Worm (Caenorhabditis elegans) whole organism, midembryonic: ENCODE measurements around the gene smi-1.

Experiments used
- T22C8.4 ChIP-seq: fragments of 200-800 bp; sonication (Bioruptor generic); IDR thresholded peaks from 2 replicates; pipeline ENCODE4 v1.3.6; 2022; ENCODE audit warnings: missing genetic modification characterization, missing compliant biosample characterization
- cog-1 ChIP-seq: sonication (generic microtip); optimal IDR thresholded peaks from 2 replicates; lab custom pipeline; 2016; ENCODE audit warnings: missing genetic modification characterization, missing compliant biosample characterization
- flt-1 ChIP-seq: fragments of 200-800 bp; sonication (Bioruptor generic); IDR thresholded peaks from 2 replicates; pipeline ENCODE4 v1.3.6; 2022; ENCODE audit warnings: missing genetic modification characterization, missing compliant biosample characterization
- klf-2 ChIP-seq: fragments of 200-800 bp; sonication (Bioruptor generic); conservative IDR thresholded peaks from 2 replicates; pipeline ENCODE4 v1.3.6; 2022; ENCODE audit warnings: missing genetic modification reagents, missing genetic modification characterization, missing compliant biosample characterization
- med-1 ChIP-seq: sonication (generic microtip); optimal IDR thresholded peaks from 2 replicates; lab custom pipeline; 2017; ENCODE audit warnings: missing genetic modification characterization, mild to moderate bottlenecking, missing compliant biosample characterization, antibody characterized with exemption, missing genetic modification reagents; ENCODE audit not compliant: insufficient read depth
- ref-1 ChIP-seq: fragments of 200-800 bp; sonication (Bioruptor generic); conservative IDR thresholded peaks from 2 replicates; pipeline ENCODE4 v1.3.6; 2022; ENCODE audit warnings: missing genetic modification reagents, missing genetic modification characterization, missing compliant biosample characterization
- tab-1 ChIP-seq: fragments of 200-800 bp; sonication (Bioruptor generic); IDR thresholded peaks from 2 replicates; pipeline ENCODE4 v1.3.6; 2022; ENCODE audit warnings: missing genetic modification characterization, missing compliant biosample characterization
- ztf-23 ChIP-seq: fragments of 200-800 bp; sonication (Bioruptor generic); IDR thresholded peaks from 2 replicates; pipeline ENCODE4 v1.3.6; 2022; ENCODE audit warnings: missing genetic modification reagents, missing genetic modification characterization, missing compliant biosample characterization
- ztf-29 ChIP-seq: fragments of 200-800 bp; sonication (Bioruptor generic); IDR thresholded peaks from 2 replicates; pipeline ENCODE4 v1.3.6; 2022; ENCODE audit warnings: missing genetic modification reagents, missing genetic modification characterization, missing compliant biosample characterization

Gene smi-1

DNA sequence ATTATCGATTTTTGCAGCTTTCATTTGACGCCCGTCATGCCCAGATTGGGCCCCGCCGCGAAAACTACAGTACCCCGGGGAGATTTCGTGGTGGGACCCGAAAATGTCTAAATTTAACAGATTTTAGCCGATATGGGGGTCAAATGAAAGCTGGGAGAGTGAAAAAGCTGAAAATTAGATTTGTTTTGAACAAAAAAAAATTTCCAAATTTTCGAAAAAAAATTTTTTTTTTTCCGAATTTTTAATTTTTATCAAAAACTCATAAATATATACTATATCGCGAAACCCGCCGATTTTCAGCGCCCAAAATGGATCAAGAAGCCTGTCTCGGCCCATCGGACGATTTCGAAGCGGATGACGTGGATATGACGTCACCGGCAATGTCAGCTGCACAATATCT, at the start of gene smi-1:
Gene smi-1 (plus strand): TSS at position 301 of the 400 bp plus-strand sequence.
- TF ChIP-seq tab-1 (GFP tag; lab: Robert Waterston, UW), result no peak
- TF ChIP-seq ztf-23 (GFP tag; lab: Robert Waterston, UW), result no peak
- no peak for TF ChIP-seq klf-2 (GFP tag; lab: Robert Waterston, UW)
- TF ChIP-seq ref-1 (GFP tag; lab: Robert Waterston, UW), result no peak
- no peak for TF ChIP-seq ztf-29 (GFP tag; lab: Robert Waterston, UW)
- no peak for TF ChIP-seq flt-1 (GFP tag; lab: Robert Waterston, UW)
- no peak for TF ChIP-seq med-1 (GFP tag; lab: Kevin White, UChicago)
- no peak for TF ChIP-seq cog-1 (tag; lab: Kevin White, UChicago)

- TF ChIP-seq ztf-23 (GFP tag; lab: Robert Waterston, UW) (no peak), ref-1 (GFP tag; lab: Robert Waterston, UW) (no peak), klf-2 (GFP tag; lab: Robert Waterston, UW) (no peak), flt-1 (GFP tag; lab: Robert Waterston, UW) (no peak), T22C8.4 (GFP tag; lab: Robert Waterston, UW) (no peak), med-1 (GFP tag; lab: Kevin White, UChicago) (no peak), ztf-29 (GFP tag; lab: Robert Waterston, UW) (no peak)
These were observed 47.1 kb upstream of the smi-1 start for ce11 chrIII:1831104-1831503.

ce11 chrIII:1832453-1832852, 45.7 kb upstream of the smi-1 start:
- TF ChIP-seq ztf-23 (GFP tag; lab: Robert Waterston, UW), result no peak
- no peak for TF ChIP-seq ref-1 (GFP tag; lab: Robert Waterston, UW)
- TF ChIP-seq flt-1 (GFP tag; lab: Robert Waterston, UW), result no peak
- no peak for TF ChIP-seq cog-1 (tag; lab: Kevin White, UChicago)
- TF ChIP-seq klf-2 (GFP tag; lab: Robert Waterston, UW), result no peak
- no peak for TF ChIP-seq ztf-29 (GFP tag; lab: Robert Waterston, UW)
- TF ChIP-seq tab-1 (GFP tag; lab: Robert Waterston, UW), result no peak
- TF ChIP-seq T22C8.4 (GFP tag; lab: Robert Waterston, UW), result no peak
- TF ChIP-seq med-1 (GFP tag; lab: Kevin White, UChicago), result no peak

- TF ChIP-seq T22C8.4 (GFP tag; lab: Robert Waterston, UW) (peak; percentile 84; the same call in 1 of the 2 replicates), tab-1 (GFP tag; lab: Robert Waterston, UW) (no peak)
These were observed 44.1 kb upstream of the smi-1 start, which contains the start of gene rexd-1 for ce11 chrIII:1833984-1834563. TSS of gene rexd-1 (plus strand) at chrIII:1834513.

DNA sequence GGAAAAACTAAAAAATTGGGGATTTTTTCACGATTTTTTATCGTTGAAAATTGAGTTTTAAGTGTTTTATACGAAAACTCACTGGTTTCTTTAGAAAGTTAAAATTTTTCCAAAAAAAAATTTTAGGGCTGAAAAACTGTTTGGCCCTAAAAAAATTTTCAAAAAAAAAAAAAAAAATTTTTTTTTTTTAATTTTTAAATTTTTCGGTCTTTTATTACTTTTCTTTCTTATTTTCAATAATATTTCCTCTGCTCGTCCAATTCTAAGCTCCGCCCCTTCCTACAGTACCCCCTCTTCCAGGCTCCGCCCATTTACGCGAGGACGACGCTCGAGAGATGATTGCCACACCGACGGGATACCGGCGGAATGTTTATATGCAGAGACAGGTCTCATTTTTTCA, 29.4 kb upstream of the smi-1 start, which contains the start of gene pqn-82:
Gene pqn-82 (plus strand): TSS at position 301 of the 400 bp plus-strand sequence.
- TF ChIP-seq ztf-29 (GFP tag; lab: Robert Waterston, UW), result no peak
- TF ChIP-seq klf-2 (GFP tag; lab: Robert Waterston, UW), result no peak
- TF ChIP-seq cog-1 (tag; lab: Kevin White, UChicago), result no peak
- TF ChIP-seq T22C8.4 (GFP tag; lab: Robert Waterston, UW), result no peak
- TF ChIP-seq tab-1 (GFP tag; lab: Robert Waterston, UW), result no peak
- TF ChIP-seq ztf-23 (GFP tag; lab: Robert Waterston, UW), result no peak
- TF ChIP-seq ref-1 (GFP tag; lab: Robert Waterston, UW), result no peak
- TF ChIP-seq med-1 (GFP tag; lab: Kevin White, UChicago), result no peak
- TF ChIP-seq flt-1 (GFP tag; lab: Robert Waterston, UW), result no peak

DNA sequence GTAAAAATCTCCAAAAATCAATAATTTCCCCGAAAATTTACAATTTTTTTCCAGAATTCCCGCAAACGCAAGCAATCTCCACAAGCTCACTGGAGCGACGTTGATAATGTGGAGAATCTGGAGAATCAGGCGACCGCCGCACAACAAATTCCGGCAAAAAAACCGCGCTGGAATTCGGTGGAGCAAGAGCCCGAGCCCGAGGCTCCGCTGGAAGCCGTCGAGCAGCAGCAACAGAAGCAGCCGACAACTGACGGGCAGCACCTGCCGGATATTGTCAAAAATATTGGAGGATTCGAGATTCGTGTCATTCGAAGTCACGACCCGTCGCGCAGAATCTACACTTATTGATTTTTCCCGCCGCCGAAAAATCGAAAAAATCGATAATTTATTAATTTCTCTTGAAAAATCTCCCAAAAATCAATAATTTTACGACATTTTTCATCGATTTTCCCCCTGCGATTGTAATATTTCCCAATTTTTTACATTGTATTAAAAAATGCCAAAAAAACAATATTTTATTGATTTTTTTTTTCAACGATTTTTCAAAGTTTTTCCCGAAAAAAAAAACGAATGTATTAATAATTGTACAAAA, 25.9 kb upstream of the smi-1 start:
- TF ChIP-seq klf-2 (GFP tag; lab: Robert Waterston, UW) (no peak), T22C8.4 (GFP tag; lab: Robert Waterston, UW) (peak; percentile 60)

ce11 chrIII:1853944-1854343, 24.2 kb upstream of the smi-1 start:
- no peak for TF ChIP-seq klf-2 (GFP tag; lab: Robert Waterston, UW)
- TF ChIP-seq tab-1 (GFP tag; lab: Robert Waterston, UW), result no peak
- TF ChIP-seq ztf-23 (GFP tag; lab: Robert Waterston, UW), result no peak
- no peak for TF ChIP-seq ref-1 (GFP tag; lab: Robert Waterston, UW)
- TF ChIP-seq cog-1 (tag; lab: Kevin White, UChicago), result no peak
- no peak for TF ChIP-seq med-1 (GFP tag; lab: Kevin White, UChicago)
- TF ChIP-seq T22C8.4 (GFP tag; lab: Robert Waterston, UW), result no peak

ce11 chrIII:1855092-1855491, 23.1 kb upstream of the smi-1 start, which contains the start of gene hlh-33:
TSS of gene hlh-33 (plus strand) at chrIII:1855392.
- TF ChIP-seq med-1 (GFP tag; lab: Kevin White, UChicago) (no peak), ztf-23 (GFP tag; lab: Robert Waterston, UW) (no peak), klf-2 (GFP tag; lab: Robert Waterston, UW) (no peak), cog-1 (tag; lab: Kevin White, UChicago) (no peak), flt-1 (GFP tag; lab: Robert Waterston, UW) (no peak), tab-1 (GFP tag; lab: Robert Waterston, UW) (no peak), ref-1 (GFP tag; lab: Robert Waterston, UW) (no peak), ztf-29 (GFP tag; lab: Robert Waterston, UW) (no peak), T22C8.4 (GFP tag; lab: Robert Waterston, UW) (no peak)

DNA sequence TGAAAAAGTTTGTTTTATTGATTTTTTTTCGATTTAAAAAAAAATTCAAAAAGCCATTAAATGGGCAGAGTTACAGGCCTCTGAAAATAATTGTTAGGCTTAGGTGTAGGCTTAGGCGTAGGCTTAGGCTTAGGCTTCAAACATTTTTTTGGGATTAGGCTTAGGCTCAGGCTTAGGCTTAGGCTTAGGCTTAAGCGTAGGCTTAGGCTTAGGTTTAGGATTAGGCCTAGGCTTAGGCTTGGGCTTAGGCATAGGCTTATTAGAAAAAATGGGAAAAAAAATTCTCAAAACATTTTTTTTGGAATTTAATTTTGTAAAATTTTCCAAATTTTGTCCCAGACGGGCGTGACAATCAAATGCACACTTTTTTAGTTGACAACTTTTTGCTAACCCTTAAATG, 22.0 kb upstream of the smi-1 start:
- TF ChIP-seq tab-1 (GFP tag; lab: Robert Waterston, UW) (no peak), flt-1 (GFP tag; lab: Robert Waterston, UW) (no peak), ref-1 (GFP tag; lab: Robert Waterston, UW) (no peak), T22C8.4 (GFP tag; lab: Robert Waterston, UW) (no peak), ztf-23 (GFP tag; lab: Robert Waterston, UW) (no peak), cog-1 (tag; lab: Kevin White, UChicago) (no peak), med-1 (GFP tag; lab: Kevin White, UChicago) (no peak), klf-2 (GFP tag; lab: Robert Waterston, UW) (no peak), ztf-29 (GFP tag; lab: Robert Waterston, UW) (no peak)
